Worm (Caenorhabditis elegans): ENCODE measurements around the gene aat-3.

Gene aat-3

ce11 chrX:2595027-2595756 is 43.1 kb downstream of the aat-3 start:
- peak; percentile 3 for TF ChIP-seq swsn-7 (tag; optimal IDR thresholded peaks at IDR 0.05)
- peak; percentile 28 for TF ChIP-seq pag-3 (tag; optimal IDR thresholded peaks at IDR 0.05; ENCODE audit: borderline replicate concordance, insufficient read depth)
- no peak for TF ChIP-seq unc-30 (tag; optimal IDR thresholded peaks at IDR 0.05)
- TF ChIP-seq elt-3 (tag; optimal IDR thresholded peaks at IDR 0.05): peak in 2 of 6 experiments; percentile 5 to 8
- TF ChIP-seq C34B4.2 (tag; optimal IDR thresholded peaks at IDR 0.05): no peak
- no peak for TF ChIP-seq egl-13 (tag; optimal IDR thresholded peaks at IDR 0.05)
- no peak for TF ChIP-seq ceh-8 (GFP tag; optimal IDR thresholded peaks at IDR 0.05)
- peak; percentile 72 for TF ChIP-seq fkh-10 (GFP tag; optimal IDR thresholded peaks at IDR 0.05)
- no peak for TF ChIP-seq nhr-76 (tag; optimal IDR thresholded peaks at IDR 0.05)
- no peak for TF ChIP-seq xbp-1 (tag; optimal IDR thresholded peaks at IDR 0.05)
- no peak for TF ChIP-seq nhr-84 (tag; optimal IDR thresholded peaks at IDR 0.05)
- no peak for TF ChIP-seq aly-2 (tag; optimal IDR thresholded peaks at IDR 0.05)
- peak in 1 of 2 experiments; percentile 13 for TF ChIP-seq efl-1 (optimal IDR thresholded peaks at IDR 0.05)
- TF ChIP-seq efl-1 (GFP tag; optimal IDR thresholded peaks at IDR 0.05 in 1 of 2): no peak
- TF ChIP-seq F16B12.6 (tag; optimal IDR thresholded peaks at IDR 0.05): no peak
- TF ChIP-seq elt-2 (tag; optimal IDR thresholded peaks at IDR 0.05): no peak
- no peak for TF ChIP-seq pax-3 (tag; optimal IDR thresholded peaks at IDR 0.05)
- no peak for TF ChIP-seq C16A3.4 (tag; optimal IDR thresholded peaks at IDR 0.05)
- TF ChIP-seq nhr-85 (tag): peak; percentile 70
- no peak for TF ChIP-seq mdl-1 (tag; optimal IDR thresholded peaks at IDR 0.05)
- no peak for TF ChIP-seq efl-3 (GFP tag; optimal IDR thresholded peaks at IDR 0.05)
- TF ChIP-seq zip-4 (GFP tag; optimal IDR thresholded peaks at IDR 0.05): no peak
- no peak for TF ChIP-seq sox-4 (tag; optimal IDR thresholded peaks at IDR 0.05)
- TF ChIP-seq unc-130 (tag; optimal IDR thresholded peaks at IDR 0.05): peak; percentile 13
- no peak for TF ChIP-seq nhr-90 (tag; optimal IDR thresholded peaks at IDR 0.05; ENCODE audit: poor library complexity)
- TF ChIP-seq mep-1 (tag; optimal IDR thresholded peaks at IDR 0.05): peak; percentile 32
- peak in 1 of 3 experiments; percentile 21 for TF ChIP-seq ceh-82 (tag; optimal IDR thresholded peaks at IDR 0.05)
- TF ChIP-seq nhr-47 (tag; optimal IDR thresholded peaks at IDR 0.05): peak; percentile 39
- TF ChIP-seq lsy-2 (tag; optimal IDR thresholded peaks at IDR 0.05): peak; percentile 10 to 46
- peak; percentile 68 for TF ChIP-seq nhr-71 (tag; optimal IDR thresholded peaks at IDR 0.05)
- TF ChIP-seq lin-14 (GFP tag; optimal IDR thresholded peaks at IDR 0.05): peak; percentile 68
- TF ChIP-seq ztf-4 (tag; optimal IDR thresholded peaks at IDR 0.05): no peak
- peak; percentile 71 for TF ChIP-seq blmp-1 (tag; optimal IDR thresholded peaks at IDR 0.05)
- TF ChIP-seq snu-23 (GFP tag; optimal IDR thresholded peaks at IDR 0.05): peak; percentile 32
- peak; percentile 72 for TF ChIP-seq rnt-1 (tag; optimal IDR thresholded peaks at IDR 0.05)

- TF ChIP-seq efl-1 (optimal IDR thresholded peaks at IDR 0.05) (no peak), efl-1 (GFP tag; optimal IDR thresholded peaks at IDR 0.05 in 1 of 2) (peak in 1 of 2 experiments; percentile 93), pag-3 (tag; optimal IDR thresholded peaks at IDR 0.05; ENCODE audit: borderline replicate concordance, insufficient read depth) (no peak), lsy-2 (tag; optimal IDR thresholded peaks at IDR 0.05) (no peak), blmp-1 (tag; optimal IDR thresholded peaks at IDR 0.05) (no peak), ama-1 (optimal IDR thresholded peaks at IDR 0.05) (no peak)
Measured at ce11 chrX:2595757-2596059, 43.6 kb downstream of the aat-3 start.

ce11 chrX:2596605-2597004 is 44.5 kb downstream of the aat-3 start:
- TF ChIP-seq fkh-4 (tag; optimal IDR thresholded peaks at IDR 0.05; ENCODE audit: borderline replicate concordance) (peak; percentile 59), C34B4.2 (tag; optimal IDR thresholded peaks at IDR 0.05) (no peak), lin-39 (tag; optimal IDR thresholded peaks at IDR 0.05) (no peak), lsy-2 (tag; optimal IDR thresholded peaks at IDR 0.05) (peak in 1 of 2 experiments; percentile 22), ceh-63 (GFP tag; optimal IDR thresholded peaks at IDR 0.05) (no peak), egl-13 (tag; optimal IDR thresholded peaks at IDR 0.05) (peak; percentile 82), tbx-2 (tag; optimal IDR thresholded peaks at IDR 0.05) (no peak), rnt-1 (tag; optimal IDR thresholded peaks at IDR 0.05) (no peak), tlp-1 (tag; optimal IDR thresholded peaks at IDR 0.05) (no peak), unc-98 (GFP tag; IDR thresholded peaks at IDR 0.05) (no peak), nhr-84 (tag; optimal IDR thresholded peaks at IDR 0.05) (no peak), grh-1 (GFP tag; IDR thresholded peaks at IDR 0.05) (no peak), unc-62 (GFP tag; optimal IDR thresholded peaks at IDR 0.05) (no peak), nhr-237 (tag; optimal IDR thresholded peaks at IDR 0.05) (no peak), lin-13 (GFP tag; optimal IDR thresholded peaks at IDR 0.05) (no peak), ceh-82 (tag; optimal IDR thresholded peaks at IDR 0.05) (no peak), Y116A8C.19 (tag; optimal IDR thresholded peaks at IDR 0.05; ENCODE audit: borderline replicate concordance) (no peak), aha-1 (tag; optimal IDR thresholded peaks at IDR 0.05) (no peak), snu-23 (GFP tag; optimal IDR thresholded peaks at IDR 0.05) (peak; percentile 10), nhr-47 (tag; optimal IDR thresholded peaks at IDR 0.05) (peak; percentile 79), nhr-11 (tag; optimal IDR thresholded peaks at IDR 0.05) (no peak)
